Worm (Caenorhabditis elegans): ENCODE measurements around the gene acs-14.

- no peak for TF ChIP-seq sea-1 (GFP tag; conservative IDR thresholded peaks at IDR 0.05)
- no peak for TF ChIP-seq hmg-4 (GFP tag; optimal IDR thresholded peaks at IDR 0.05)
These were observed 48.7 kb downstream of the acs-14 start for ce11 chrV:9556668-9557067.
